Fruit fly (Drosophila melanogaster): Measurements from ENCODE around the gene Mnat9.
A peak's percentile ranks its signal among the peaks of the same experiment; 100 is the strongest.

The Mnat9 gene

DNA sequence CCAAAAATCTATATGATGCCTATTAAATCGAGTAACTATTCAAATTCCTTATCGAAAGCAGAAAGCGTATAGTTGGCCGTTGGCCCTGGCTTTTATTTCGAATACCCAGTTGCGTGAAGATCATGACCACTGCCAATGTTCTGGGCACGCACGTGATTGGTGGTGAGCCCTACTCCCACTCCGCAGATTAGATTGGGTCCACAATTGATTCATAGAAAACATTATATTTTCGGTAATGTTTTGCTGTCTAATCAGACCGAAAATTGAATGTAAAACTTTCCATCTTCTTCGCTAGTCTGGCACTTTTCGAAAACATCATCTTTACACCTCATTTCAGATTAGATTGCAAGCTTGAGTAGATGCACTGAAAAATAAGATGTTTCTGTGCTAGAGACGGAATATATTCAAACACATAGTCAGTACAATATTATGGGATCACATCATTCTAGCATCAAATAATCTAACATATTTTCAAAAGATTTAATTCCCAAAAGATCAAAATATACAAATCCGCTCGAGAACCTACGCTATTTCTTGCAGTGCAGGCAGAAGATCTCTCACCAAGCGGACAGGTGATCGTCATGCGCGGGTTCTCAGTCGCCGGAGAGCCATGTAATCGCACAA, 23.6 kb downstream of the Mnat9 start, which contains the start of gene CG1774 (continued):
- TF ChIP-seq CG13287 (GFP tag; IDR thresholded peaks at IDR 0.05; ENCODE audit: partially characterized antibody) (no peak), bab2 (GFP tag; optimal IDR thresholded peaks at IDR 0.05) (peak; percentile 80), crc (GFP tag; optimal IDR thresholded peaks at IDR 0.05) (peak; percentile 88), tio (GFP tag; optimal IDR thresholded peaks at IDR 0.05) (no peak), CG3281 (GFP tag; optimal IDR thresholded peaks at IDR 0.05) (peak; percentile 90), Ssrp (tag; optimal IDR thresholded peaks at IDR 0.05) (peak; percentile 50), CG10565 (GFP tag; optimal IDR thresholded peaks at IDR 0.05) (no peak), CG33557 (GFP tag; optimal IDR thresholded peaks at IDR 0.05) (no peak), bigmax (GFP tag; optimal IDR thresholded peaks at IDR 0.05) (no peak), CG16813 (GFP tag; IDR thresholded peaks at IDR 0.05; ENCODE audit: partially characterized antibody) (no peak), CrebB (tag; optimal IDR thresholded peaks at IDR 0.05) (peak; percentile 54), CG3407 (GFP tag; optimal IDR thresholded peaks at IDR 0.05) (peak; percentile 37), ato (GFP tag; IDR thresholded peaks at IDR 0.05; ENCODE audit: partially characterized antibody) (no peak), emc (GFP tag; optimal IDR thresholded peaks at IDR 0.05) (peak; percentile 66), lbe (GFP tag; optimal IDR thresholded peaks at IDR 0.05) (peak; percentile 72), CG2678 (tag; optimal IDR thresholded peaks at IDR 0.05) (peak; percentile 91), fd3F (GFP tag; optimal IDR thresholded peaks at IDR 0.05) (peak; percentile 66), CG14860 (GFP tag; IDR thresholded peaks at IDR 0.05; ENCODE audit: partially characterized antibody) (no peak), pros (GFP tag; optimal IDR thresholded peaks at IDR 0.05) (no peak), dysf (GFP tag; IDR thresholded peaks at IDR 0.05) (peak; percentile 83), Rx (GFP tag; IDR thresholded peaks at IDR 0.05) (no peak; the same call in 1 of the 2 replicates), HHEX (GFP tag; optimal IDR thresholded peaks at IDR 0.05) (peak; percentile 81), CG6689 (GFP tag; IDR thresholded peaks at IDR 0.05) (peak; percentile 31; the same call in 1 of the 2 replicates), CG2889 (GFP tag; IDR thresholded peaks at IDR 0.05) (peak; percentile 56; the same call in 1 of the 3 replicates), CG10366 (GFP tag; IDR thresholded peaks at IDR 0.05) (peak; percentile 66), HmgZ (tag; optimal IDR thresholded peaks at IDR 0.05) (peak; percentile 83), Usf (GFP tag; optimal IDR thresholded peaks at IDR 0.05) (peak; percentile 35), h (optimal IDR thresholded peaks at IDR 0.05) (no peak), Neu2 (GFP tag; optimal IDR thresholded peaks at IDR 0.05; ENCODE audit: borderline replicate concordance) (no peak), Sry-δ (GFP tag; optimal IDR thresholded peaks at IDR 0.05) (peak; percentile 45), Sox102F (GFP tag; optimal IDR thresholded peaks at IDR 0.05) (no peak), Rfx (GFP tag; IDR thresholded peaks at IDR 0.05) (peak; percentile 89), salm (tag; optimal IDR thresholded peaks at IDR 0.05) (peak; percentile 47), Bteb2 (GFP tag; optimal IDR thresholded peaks at IDR 0.05) (peak; percentile 84), Antp (GFP tag; optimal IDR thresholded peaks at IDR 0.05) (peak; percentile 80), Doc3 (GFP tag; IDR thresholded peaks at IDR 0.05; ENCODE audit: partially characterized antibody) (no peak), YL-1 (GFP tag; optimal IDR thresholded peaks at IDR 0.05) (peak; percentile 45), lilli (GFP tag; optimal IDR thresholded peaks at IDR 0.05) (peak; percentile 90), CG4424 (GFP tag; optimal IDR thresholded peaks at IDR 0.05) (peak; percentile 60), Trl (optimal IDR thresholded peaks at IDR 0.05) (peak in 1 of 2 experiments; percentile 13), Trl (GFP tag; optimal IDR thresholded peaks at IDR 0.05) (peak; percentile 78), CG1832 (GFP tag; optimal IDR thresholded peaks at IDR 0.05) (no peak), CG31441 (GFP tag; IDR thresholded peaks at IDR 0.05) (peak; percentile 64), Hr51 (GFP tag; optimal IDR thresholded peaks at IDR 0.05) (peak; percentile 16 to 73), disco-r (GFP tag; optimal IDR thresholded peaks at IDR 0.05) (peak; percentile 32), inv (GFP tag; IDR thresholded peaks at IDR 0.05; ENCODE audit: partially characterized antibody) (no peak), zen (tag; optimal IDR thresholded peaks at IDR 0.05) (peak; percentile 53), stwl (tag; optimal IDR thresholded peaks at IDR 0.05) (no peak), CG10543 (GFP tag; optimal IDR thresholded peaks at IDR 0.05) (peak; percentile 70), Taf1 (GFP tag; IDR thresholded peaks at IDR 0.05) (peak; percentile 59)

Measured in whole organism, embryonic.